Worm (Caenorhabditis elegans): ENCODE measurements around the gene ZK686.5.

DNA sequence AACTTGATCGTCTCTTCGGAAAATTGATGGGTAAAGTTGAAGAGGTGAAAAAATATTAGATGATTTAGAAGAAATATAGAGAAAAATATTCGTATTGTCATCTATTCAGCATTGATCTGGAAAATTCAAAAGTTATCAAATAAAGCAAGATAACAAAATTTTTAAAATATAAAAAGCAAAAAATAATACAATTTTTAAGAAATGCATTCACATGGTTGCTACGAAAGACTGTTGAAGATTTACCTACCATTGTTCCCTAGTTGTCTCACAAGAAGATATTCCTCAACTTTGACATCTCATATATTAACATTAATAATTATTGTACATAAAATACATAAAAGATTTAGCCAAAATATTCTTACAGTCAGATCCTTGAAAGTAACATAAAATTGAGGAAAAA, 13.0 kb downstream of the ZK686.5 start, which contains the start of gene cdh-3:
- TF ChIP-seq flt-1 (GFP tag; IDR thresholded peaks at IDR 0.05): no peak
- TF ChIP-seq tbx-11 (GFP tag; IDR thresholded peaks at IDR 0.05): no peak
- TF ChIP-seq ama-1 (optimal IDR thresholded peaks at IDR 0.05): no peak
- TF ChIP-seq tra-4 (tag; optimal IDR thresholded peaks at IDR 0.05): no peak
- no peak for TF ChIP-seq pes-1 (GFP tag; IDR thresholded peaks at IDR 0.05)
